Fruit fly (Drosophila melanogaster): ENCODE measurements around the gene CG34148.

- TF ChIP-seq pan (optimal IDR thresholded peaks at IDR 0.05) = no peak
- TF ChIP-seq CG8478 (optimal IDR thresholded peaks at IDR 0.05) = no peak
Measured at dm6 chr3R:21873439-21873838, 5.0 kb downstream of the CG34148 start, which contains the start of gene CG31178.

Measured in whole organism.